Worm (Caenorhabditis elegans) whole organism, midembryonic: Measurements from ENCODE around the gene F21D5.3.

ENCODE experiments used
- T22C8.4 ChIP-seq: fragments of 200-800 bp; sonication (Bioruptor generic); IDR thresholded peaks from 2 replicates; pipeline ENCODE4 v1.3.6; 2022; ENCODE audit warnings: missing genetic modification characterization, missing compliant biosample characterization
- cog-1 ChIP-seq: sonication (generic microtip); optimal IDR thresholded peaks from 2 replicates; lab custom pipeline; 2016; ENCODE audit warnings: missing genetic modification characterization, missing compliant biosample characterization
- flt-1 ChIP-seq: fragments of 200-800 bp; sonication (Bioruptor generic); IDR thresholded peaks from 2 replicates; pipeline ENCODE4 v1.3.6; 2022; ENCODE audit warnings: missing genetic modification characterization, missing compliant biosample characterization
- klf-2 ChIP-seq: fragments of 200-800 bp; sonication (Bioruptor generic); conservative IDR thresholded peaks from 2 replicates; pipeline ENCODE4 v1.3.6; 2022; ENCODE audit warnings: missing genetic modification reagents, missing genetic modification characterization, missing compliant biosample characterization
- med-1 ChIP-seq: sonication (generic microtip); optimal IDR thresholded peaks from 2 replicates; lab custom pipeline; 2017; ENCODE audit warnings: missing genetic modification characterization, mild to moderate bottlenecking, missing compliant biosample characterization, antibody characterized with exemption, missing genetic modification reagents; ENCODE audit not compliant: insufficient read depth
- ref-1 ChIP-seq: fragments of 200-800 bp; sonication (Bioruptor generic); conservative IDR thresholded peaks from 2 replicates; pipeline ENCODE4 v1.3.6; 2022; ENCODE audit warnings: missing genetic modification reagents, missing genetic modification characterization, missing compliant biosample characterization
- tab-1 ChIP-seq: fragments of 200-800 bp; sonication (Bioruptor generic); IDR thresholded peaks from 2 replicates; pipeline ENCODE4 v1.3.6; 2022; ENCODE audit warnings: missing genetic modification characterization, missing compliant biosample characterization
- ztf-29 ChIP-seq: fragments of 200-800 bp; sonication (Bioruptor generic); IDR thresholded peaks from 2 replicates; pipeline ENCODE4 v1.3.6; 2022; ENCODE audit warnings: missing genetic modification reagents, missing genetic modification characterization, missing compliant biosample characterization

- TF ChIP-seq ref-1 (GFP tag; lab: Robert Waterston, UW): no peak
- TF ChIP-seq tab-1 (GFP tag; lab: Robert Waterston, UW): no peak
- no peak for TF ChIP-seq ztf-29 (GFP tag; lab: Robert Waterston, UW)
- no peak for TF ChIP-seq T22C8.4 (GFP tag; lab: Robert Waterston, UW)
- TF ChIP-seq flt-1 (GFP tag; lab: Robert Waterston, UW): no peak
- no peak for TF ChIP-seq cog-1
- no peak for TF ChIP-seq klf-2 (GFP tag; lab: Robert Waterston, UW)
- no peak for TF ChIP-seq med-1
Observed at ce11 chrIV:8761896-8762295, 31.3 kb downstream of the F21D5.3 start, which contains the start of the genes F20C5.11 and klp-11.
